Fruit fly (Drosophila melanogaster): ENCODE measurements around the gene Ugt36E1.
A peak's percentile ranks its signal among the peaks of the same experiment; 100 is the strongest.

The Ugt36E1 gene

DNA sequence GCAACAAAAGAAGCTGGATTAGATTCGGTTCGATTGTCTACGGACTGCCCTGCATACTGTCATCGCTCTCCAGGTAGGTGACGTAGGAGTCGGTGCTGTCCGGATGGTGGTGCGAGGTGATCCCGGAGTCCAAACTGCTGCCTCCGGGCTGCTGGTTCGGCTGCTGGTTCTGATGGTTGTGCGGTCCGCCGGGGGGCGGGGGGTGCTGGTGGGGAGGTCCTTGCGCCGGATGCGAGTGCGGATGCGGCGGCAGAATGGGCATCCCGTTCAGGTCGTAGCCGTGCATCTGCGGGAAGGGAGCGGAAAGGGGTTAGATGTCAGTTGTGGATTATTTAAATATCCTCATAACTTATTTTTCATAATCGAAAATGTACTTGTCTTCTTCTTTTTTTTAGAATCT lies 34.4 kb downstream of the Ugt36E1 start:
- TF ChIP-seq CrebA (GFP tag; optimal IDR thresholded peaks at IDR 0.05; ENCODE audit: borderline replicate concordance) = no peak
- TF ChIP-seq ey (GFP tag; optimal IDR thresholded peaks at IDR 0.05) = no peak
- peak; percentile 98 for TF ChIP-seq Dfd (GFP tag; optimal IDR thresholded peaks at IDR 0.05)
- TF ChIP-seq CG9705 (GFP tag; optimal IDR thresholded peaks at IDR 0.05) = no peak
- no peak for TF ChIP-seq dsf (GFP tag; optimal IDR thresholded peaks at IDR 0.05; ENCODE audit: borderline replicate concordance)

DNA sequence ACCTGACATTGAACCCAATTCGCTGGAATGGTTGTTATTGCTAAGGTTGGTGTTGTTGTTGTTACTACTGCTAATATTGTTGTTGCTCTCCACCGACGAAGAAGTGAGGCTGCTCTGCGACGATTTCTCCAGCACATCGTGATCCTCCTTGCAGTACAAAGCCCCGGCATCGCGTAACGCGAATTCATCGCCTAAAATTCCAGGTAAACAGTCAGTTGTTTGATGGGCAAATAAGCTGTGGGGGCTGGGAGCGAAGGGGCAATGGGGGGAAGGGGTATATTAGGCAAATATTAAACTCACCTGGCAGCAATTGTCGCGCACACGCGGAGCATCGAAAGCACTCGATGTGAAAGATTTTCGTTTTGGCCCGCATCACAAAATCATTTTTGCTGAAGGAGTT lies 37.5 kb downstream of the Ugt36E1 start:
- TF ChIP-seq dmrt93B (GFP tag; optimal IDR thresholded peaks at IDR 0.05) (peak; percentile 43), h (GFP tag; optimal IDR thresholded peaks at IDR 0.05) (peak; percentile 40), CG32264 (GFP tag; optimal IDR thresholded peaks at IDR 0.05) (no peak), rgr (GFP tag; optimal IDR thresholded peaks at IDR 0.05) (peak; percentile 55), Hr83 (GFP tag; optimal IDR thresholded peaks at IDR 0.05; ENCODE audit: poor library complexity, severe bottlenecking) (peak; percentile 78), psq (GFP tag; optimal IDR thresholded peaks at IDR 0.05) (peak; percentile 4), ey (GFP tag; optimal IDR thresholded peaks at IDR 0.05) (no peak), Sp1 (GFP tag; optimal IDR thresholded peaks at IDR 0.05) (no peak), foxo (GFP tag; optimal IDR thresholded peaks at IDR 0.05) (peak in 1 of 2 experiments; percentile 40), HLH106 (tag; optimal IDR thresholded peaks at IDR 0.05) (peak; percentile 16), N (GFP tag; optimal IDR thresholded peaks at IDR 0.05) (no peak), sage (GFP tag; optimal IDR thresholded peaks at IDR 0.05) (no peak), lola (GFP tag; optimal IDR thresholded peaks at IDR 0.05) (no peak), brk (GFP tag; optimal IDR thresholded peaks at IDR 0.05) (no peak), tai (GFP tag; optimal IDR thresholded peaks at IDR 0.05) (no peak), br (GFP tag; optimal IDR thresholded peaks at IDR 0.05) (no peak), fru (GFP tag; optimal IDR thresholded peaks at IDR 0.05) (no peak), Dfd (GFP tag; optimal IDR thresholded peaks at IDR 0.05) (no peak), pan (optimal IDR thresholded peaks at IDR 0.05) (no peak), Jra (GFP tag; optimal IDR thresholded peaks at IDR 0.05) (no peak), Hr78 (GFP tag; optimal IDR thresholded peaks at IDR 0.05) (no peak), OdsH (GFP tag; optimal IDR thresholded peaks at IDR 0.05) (peak; percentile 40), CG9705 (GFP tag; optimal IDR thresholded peaks at IDR 0.05) (peak; percentile 21), jim (GFP tag; optimal IDR thresholded peaks at IDR 0.05) (no peak)

DNA sequence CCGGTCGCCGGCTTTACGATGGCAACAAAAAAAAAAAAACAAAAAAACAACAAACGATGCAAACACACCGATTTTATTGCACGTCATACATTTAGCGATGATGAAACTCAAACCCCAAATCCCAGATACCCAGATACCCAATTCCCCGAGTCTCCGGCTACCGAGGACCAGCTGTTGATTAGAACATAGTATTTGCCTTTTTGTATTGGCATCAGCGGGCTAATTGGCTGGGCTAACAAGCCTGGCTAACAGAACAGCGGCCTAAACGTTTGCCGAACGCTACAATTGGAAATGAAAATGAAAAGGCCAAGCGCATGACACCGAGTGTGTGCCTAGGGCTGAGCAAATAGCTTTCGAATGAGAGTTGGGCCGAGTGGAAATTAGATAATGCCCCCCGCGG lies 38.4 kb downstream of the Ugt36E1 start:
- no peak for TF ChIP-seq Hr83 (GFP tag; optimal IDR thresholded peaks at IDR 0.05; ENCODE audit: poor library complexity, severe bottlenecking)

DNA sequence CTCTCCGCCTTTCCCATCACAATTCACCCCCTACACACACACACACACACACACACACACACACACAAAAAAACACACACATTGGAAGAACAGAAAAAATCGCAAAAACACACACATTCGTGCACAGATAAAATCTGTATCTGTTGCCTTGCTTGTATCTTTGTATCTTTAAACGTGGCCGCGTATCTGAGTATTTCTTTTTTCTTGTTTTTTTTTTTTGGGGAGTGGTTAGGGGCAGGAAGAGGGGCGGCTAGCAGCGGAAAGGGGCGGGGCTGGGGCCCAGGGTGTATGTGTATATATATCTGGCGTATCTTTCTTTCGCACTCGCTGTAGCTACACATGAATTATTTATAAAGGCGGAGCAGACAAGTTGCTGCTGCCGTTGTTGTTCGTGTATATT lies 40.0 kb downstream of the Ugt36E1 start:
- peak; percentile 81 for TF ChIP-seq jim (GFP tag; optimal IDR thresholded peaks at IDR 0.05)
- TF ChIP-seq Dfd (GFP tag; optimal IDR thresholded peaks at IDR 0.05) = peak; percentile 53
- no peak for TF ChIP-seq lola (GFP tag; optimal IDR thresholded peaks at IDR 0.05)

DNA sequence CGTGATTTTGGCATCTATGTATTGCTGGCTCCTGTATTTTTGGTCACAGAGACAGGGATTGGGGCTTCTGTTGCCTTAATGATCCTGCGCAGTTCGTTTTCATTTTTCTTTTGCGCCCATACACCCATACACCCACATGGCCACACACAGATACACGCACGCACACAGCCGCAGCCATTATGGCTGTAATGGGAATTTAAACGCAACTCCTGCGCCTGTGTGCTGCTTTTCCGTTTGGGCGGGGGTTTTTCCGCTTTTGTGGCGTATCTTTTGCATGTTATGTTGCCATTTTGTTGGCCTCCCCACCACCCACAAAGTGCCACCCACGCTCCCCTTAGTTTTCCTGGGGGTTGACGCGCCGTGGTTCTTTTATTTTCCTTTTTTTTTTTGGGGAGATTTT lies 41.2 kb downstream of the Ugt36E1 start:
- TF ChIP-seq Hr78 (GFP tag; optimal IDR thresholded peaks at IDR 0.05) (no peak), h (GFP tag; optimal IDR thresholded peaks at IDR 0.05) (no peak), Dif (GFP tag; optimal IDR thresholded peaks at IDR 0.05; ENCODE audit: partially characterized antibody) (no peak), Jra (GFP tag; optimal IDR thresholded peaks at IDR 0.05) (no peak), foxo (GFP tag; optimal IDR thresholded peaks at IDR 0.05) (no peak), ey (GFP tag; optimal IDR thresholded peaks at IDR 0.05) (no peak), pan (optimal IDR thresholded peaks at IDR 0.05) (no peak), fru (GFP tag; optimal IDR thresholded peaks at IDR 0.05) (no peak), sv (GFP tag; optimal IDR thresholded peaks at IDR 0.05) (no peak), Myc (optimal IDR thresholded peaks at IDR 0.05) (no peak), HLH106 (tag; optimal IDR thresholded peaks at IDR 0.05) (no peak), brk (GFP tag; optimal IDR thresholded peaks at IDR 0.05) (no peak)

DNA sequence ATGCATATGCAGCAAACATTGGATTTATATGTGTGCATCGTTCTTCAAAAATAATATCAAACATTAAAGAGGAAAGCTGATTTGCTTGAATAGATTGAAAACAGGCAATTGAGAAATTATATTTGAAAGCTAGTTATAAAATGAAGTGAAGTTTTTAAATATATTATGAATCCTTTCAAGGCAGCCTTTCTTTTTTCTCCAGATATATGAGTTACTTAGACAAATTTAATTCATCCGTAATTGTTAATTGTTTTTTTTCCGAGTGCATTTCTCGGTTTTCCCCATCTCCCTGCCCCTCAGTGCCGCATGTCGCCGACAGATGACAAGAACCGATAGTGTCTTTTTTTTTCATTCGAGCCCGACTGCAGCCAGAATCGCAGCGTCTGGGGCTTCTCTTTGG lies 45.3 kb downstream of the Ugt36E1 start:
- peak; percentile 5 for TF ChIP-seq psq (GFP tag; optimal IDR thresholded peaks at IDR 0.05)
- TF ChIP-seq OdsH (GFP tag; optimal IDR thresholded peaks at IDR 0.05) = peak; percentile 26
- peak; percentile 18 for TF ChIP-seq ey (GFP tag; optimal IDR thresholded peaks at IDR 0.05)
- no peak for TF ChIP-seq h (GFP tag; optimal IDR thresholded peaks at IDR 0.05)
- no peak for TF ChIP-seq GATAd (GFP tag; optimal IDR thresholded peaks at IDR 0.05)
- no peak for TF ChIP-seq Sp1 (GFP tag; optimal IDR thresholded peaks at IDR 0.05)
- TF ChIP-seq brk (GFP tag; optimal IDR thresholded peaks at IDR 0.05) = no peak
- TF ChIP-seq foxo (GFP tag; optimal IDR thresholded peaks at IDR 0.05) = peak in 1 of 2 experiments; percentile 31
- TF ChIP-seq rgr (GFP tag; optimal IDR thresholded peaks at IDR 0.05) = no peak
- no peak for TF ChIP-seq Hnf4 (GFP tag; optimal IDR thresholded peaks at IDR 0.05)
- TF ChIP-seq CG9705 (GFP tag; optimal IDR thresholded peaks at IDR 0.05) = no peak
- TF ChIP-seq dl (GFP tag; optimal IDR thresholded peaks at IDR 0.05; ENCODE audit: insufficient read depth in 1 of 2, partially characterized antibody in 2 of 2) = no peak
- TF ChIP-seq Dif (GFP tag; optimal IDR thresholded peaks at IDR 0.05; ENCODE audit: partially characterized antibody) = no peak
- no peak for TF ChIP-seq woc (GFP tag; optimal IDR thresholded peaks at IDR 0.05)
- no peak for TF ChIP-seq tai (GFP tag; optimal IDR thresholded peaks at IDR 0.05)

Data from whole organism, wandering third instar larva.